Worm (Caenorhabditis elegans) whole organism, young adult: ENCODE measurements around the gene F25D1.8.
A peak's percentile ranks its signal among the peaks of the same experiment; 100 is the strongest.

Source experiments
- B0261.1 ChIP-seq: sonication (generic microtip); optimal IDR thresholded peaks from 2 replicates; lab custom pipeline; 2016; ENCODE audit warnings: mild to moderate bottlenecking, missing genetic modification characterization, moderate library complexity, missing compliant biosample characterization
- F10E7.11 ChIP-seq: sonication (generic microtip); optimal IDR thresholded peaks from 2 replicates; lab custom pipeline; 2017; ENCODE audit warnings: mild to moderate bottlenecking, missing genetic modification characterization, moderate library complexity, missing compliant biosample characterization
- F22D6.2 ChIP-seq: sonication (generic microtip); optimal IDR thresholded peaks from 2 replicates; lab custom pipeline; 2016; ENCODE audit warnings: mild to moderate bottlenecking, missing genetic modification characterization, missing compliant biosample characterization
- F33H1.4 ChIP-seq: fragments of 200-800 bp; sonication (Bioruptor generic); IDR thresholded peaks from 2 replicates; pipeline ENCODE4 v1.3.6; 2022; ENCODE audit warnings: missing genetic modification reagents, missing genetic modification characterization, missing compliant biosample characterization
- F49E8.2 ChIP-seq: sonication (generic microtip); optimal IDR thresholded peaks from 3 replicates; lab custom pipeline; 2017; ENCODE audit warnings: missing genetic modification characterization, mild to moderate bottlenecking, missing compliant biosample characterization, antibody characterized with exemption, moderate library complexity; ENCODE audit not compliant: insufficient read depth
- F57C9.4 ChIP-seq: sonication (generic microtip); optimal IDR thresholded peaks from 2 replicates; lab custom pipeline; 2017; ENCODE audit warnings: mild to moderate bottlenecking, missing genetic modification characterization, missing compliant biosample characterization
- T07F8.4 ChIP-seq: sonication (generic microtip); optimal IDR thresholded peaks from 2 replicates; lab custom pipeline; 2016; ENCODE audit warnings: mild to moderate bottlenecking, missing genetic modification characterization, moderate library complexity, missing compliant biosample characterization
- Y53F4B.3 ChIP-seq: fragments of 200-800 bp; sonication (Bioruptor generic); IDR thresholded peaks from 2 replicates; pipeline ENCODE4 v1.3.6; 2022; ENCODE audit warnings: missing genetic modification reagents, missing genetic modification characterization, missing compliant biosample characterization
- Y56A3A.18 ChIP-seq: fragments of 200-800 bp; sonication (Bioruptor generic); IDR thresholded peaks from 2 replicates; pipeline ENCODE4 v1.3.6; 2022; ENCODE audit warnings: missing genetic modification reagents, missing genetic modification characterization, missing compliant biosample characterization
- ama-1 ChIP-seq, 3 experiments: fragments of 150-350 bp in 1 of 3; sonication (generic microtip) in 2 of 3; optimal IDR thresholded peaks; 2 replicates each; lab custom pipeline; 2014 to 2018; ENCODE audit warnings: missing biosample characterization in 2 of 3, missing genetic modification characterization in 2 of 3, missing genetic modification reagents in 2 of 3
- atf-7 ChIP-seq: sonication (generic microtip); optimal IDR thresholded peaks from 2 replicates; lab custom pipeline; 2017; ENCODE audit warnings: mild to moderate bottlenecking, missing genetic modification characterization, missing compliant biosample characterization
- attf-5 ChIP-seq: fragments of 200-800 bp; sonication (Bioruptor generic); optimal IDR thresholded peaks from 2 replicates; lab custom pipeline; 2018; ENCODE audit warnings: mild to moderate bottlenecking, missing genetic modification characterization, missing compliant biosample characterization
- bed-1 ChIP-seq: fragments of 200-800 bp; sonication (Bioruptor generic); IDR thresholded peaks from 2 replicates; pipeline ENCODE4 v1.3.6; 2022; ENCODE audit warnings: missing genetic modification reagents, missing genetic modification characterization, missing compliant biosample characterization
- bed-2 ChIP-seq: fragments of 200-800 bp; sonication (Bioruptor generic); IDR thresholded peaks from 2 replicates; pipeline ENCODE4 v1.3.6; 2022; ENCODE audit warnings: missing genetic modification reagents, missing genetic modification characterization, missing compliant biosample characterization
- cebp-1 ChIP-seq, 2 experiments: fragments of 200-800 bp in 1 of 2; sonication (Bioruptor generic) in 1 of 2; sonication (generic microtip) in 1 of 2; IDR thresholded peaks in 1 of 2; optimal IDR thresholded peaks in 1 of 2; 2 replicates each; pipeline versions ENCODE4 v1.3.6 to Lab custom; 2017 to 2022; ENCODE audit warnings: missing compliant biosample characterization in 2 of 2, missing genetic modification characterization in 2 of 2, mild to moderate bottlenecking in 1 of 2, missing genetic modification reagents in 1 of 2, moderate library complexity in 1 of 2
- ceh-100 ChIP-seq: fragments of 200-800 bp; sonication (Bioruptor generic); IDR thresholded peaks from 2 replicates; pipeline ENCODE4 v1.3.6; 2022; ENCODE audit warnings: missing genetic modification reagents, missing genetic modification characterization, missing compliant biosample characterization
- ceh-79 ChIP-seq: sonication (generic microtip); optimal IDR thresholded peaks from 2 replicates; lab custom pipeline; 2017; ENCODE audit warnings: mild to moderate bottlenecking, missing genetic modification characterization, missing compliant biosample characterization
- dox-1 ChIP-seq: fragments of 200-800 bp; sonication (Bioruptor generic); IDR thresholded peaks from 2 replicates; pipeline ENCODE4 v1.3.6; 2022; ENCODE audit warnings: missing genetic modification reagents, missing genetic modification characterization, missing compliant biosample characterization
- egl-18 ChIP-seq: fragments of 200-800 bp; sonication (Bioruptor generic); IDR thresholded peaks from 2 replicates; pipeline ENCODE4 v1.3.6; 2022; ENCODE audit warnings: missing genetic modification reagents, missing genetic modification characterization, missing compliant biosample characterization
- hlh-26 ChIP-seq: fragments of 200-800 bp; sonication (Bioruptor generic); conservative IDR thresholded peaks from 2 replicates; pipeline ENCODE4 v1.3.6; 2022; ENCODE audit warnings: missing genetic modification reagents, missing genetic modification characterization, missing compliant biosample characterization
- hmg-1.2 ChIP-seq: fragments of 200-800 bp; sonication (Bioruptor generic); IDR thresholded peaks from 2 replicates; pipeline ENCODE4 v1.3.6; 2022; ENCODE audit warnings: missing genetic modification reagents, missing genetic modification characterization, missing compliant biosample characterization
- hrde-1 ChIP-seq: sonication (generic microtip); optimal IDR thresholded peaks from 2 replicates; lab custom pipeline; 2016; ENCODE audit warnings: missing genetic modification characterization, mild to moderate bottlenecking, missing compliant biosample characterization, moderate library complexity, missing genotype, missing genetic modification reagents, borderline replicate concordance
- hsf-1 ChIP-seq: fragments of 200-800 bp; sonication (Bioruptor generic); IDR thresholded peaks from 2 replicates; pipeline ENCODE4 v1.3.6; 2022; ENCODE audit warnings: missing genetic modification reagents, missing genetic modification characterization, missing compliant biosample characterization
- let-526 ChIP-seq: fragments of 200-800 bp; sonication (Bioruptor generic); IDR thresholded peaks from 2 replicates; pipeline ENCODE4 v1.3.6; 2022; ENCODE audit warnings: missing genetic modification reagents, missing genetic modification characterization, missing compliant biosample characterization
- lin-54 ChIP-seq: fragments of 200-800 bp; sonication (Bioruptor generic); optimal IDR thresholded peaks from 2 replicates; lab custom pipeline; 2018; ENCODE audit warnings: mild to moderate bottlenecking, missing genetic modification characterization, missing compliant biosample characterization
- lsy-27 ChIP-seq: sonication (generic microtip); optimal IDR thresholded peaks from 2 replicates; lab custom pipeline; 2017; ENCODE audit warnings: missing genetic modification characterization, mild to moderate bottlenecking, missing compliant biosample characterization, antibody characterized with exemption, missing genotype, borderline replicate concordance; ENCODE audit not compliant: insufficient read depth
- madf-10 ChIP-seq: sonication (generic microtip); optimal IDR thresholded peaks from 2 replicates; lab custom pipeline; 2016; ENCODE audit warnings: mild to moderate bottlenecking, missing genetic modification characterization, missing compliant biosample characterization
- madf-6 ChIP-seq: fragments of 200-800 bp; sonication (Bioruptor generic); IDR thresholded peaks from 2 replicates; pipeline ENCODE4 v1.3.6; 2022; ENCODE audit warnings: missing genetic modification reagents, missing genetic modification characterization, missing compliant biosample characterization
- mcd-1 ChIP-seq: fragments of 200-800 bp; sonication (Bioruptor generic); IDR thresholded peaks from 2 replicates; pipeline ENCODE4 v1.3.6; 2022; ENCODE audit warnings: missing genetic modification reagents, missing genetic modification characterization, missing compliant biosample characterization
- nfyb-1 ChIP-seq: fragments of 200-800 bp; sonication (Bioruptor generic); IDR thresholded peaks from 2 replicates; pipeline ENCODE4 v1.3.6; 2022; ENCODE audit warnings: missing genetic modification reagents, missing genetic modification characterization, missing compliant biosample characterization
- nhr-80 ChIP-seq: sonication (generic microtip); optimal IDR thresholded peaks from 2 replicates; lab custom pipeline; 2016; ENCODE audit warnings: missing genetic modification characterization, missing compliant biosample characterization
- pbrm-1 ChIP-seq: fragments of 200-800 bp; sonication (Bioruptor generic); IDR thresholded peaks from 2 replicates; pipeline ENCODE4 v1.3.6; 2022; ENCODE audit warnings: missing genetic modification reagents, missing genetic modification characterization, missing compliant biosample characterization
- rec-8 ChIP-seq, 2 experiments: sonication (generic microtip); optimal IDR thresholded peaks; 2 replicates each; lab custom pipeline; 2016; ENCODE audit warnings: mild to moderate bottlenecking in 2 of 2, missing genetic modification characterization in 2 of 2, missing genetic modification reagents in 2 of 2, missing genotype in 2 of 2, missing biosample characterization in 1 of 2, missing compliant biosample characterization in 1 of 2, moderate library complexity in 1 of 2
- somi-1 ChIP-seq: fragments of 200-800 bp; sonication (Bioruptor generic); optimal IDR thresholded peaks from 2 replicates; lab custom pipeline; 2018; ENCODE audit warnings: mild to moderate bottlenecking, missing genetic modification characterization, missing compliant biosample characterization
- tbp1 ChIP-seq: fragments of 200-800 bp; sonication (Bioruptor generic); optimal IDR thresholded peaks from 2 replicates; lab custom pipeline; 2018; ENCODE audit warnings: mild to moderate bottlenecking, missing genetic modification characterization, missing compliant biosample characterization
- tbx-9 ChIP-seq: sonication (generic microtip); optimal IDR thresholded peaks from 2 replicates; lab custom pipeline; 2016; ENCODE audit warnings: borderline replicate concordance, missing genetic modification characterization, inconsistent platforms, missing compliant biosample characterization
- unc-130 ChIP-seq: sonication (generic microtip); optimal IDR thresholded peaks from 2 replicates; lab custom pipeline; 2016; ENCODE audit warnings: missing genetic modification reagents, missing genetic modification characterization, missing compliant biosample characterization
- ztf-18 ChIP-seq: sonication (generic microtip); optimal IDR thresholded peaks from 2 replicates; lab custom pipeline; 2016; ENCODE audit warnings: missing genotype, mild to moderate bottlenecking, missing genetic modification characterization, missing compliant biosample characterization
- ztf-25 ChIP-seq: fragments of 200-800 bp; sonication (Bioruptor generic); IDR thresholded peaks from 2 replicates; pipeline ENCODE4 v1.3.6; 2022; ENCODE audit warnings: missing genetic modification reagents, missing genetic modification characterization, missing compliant biosample characterization
- ztf-26 ChIP-seq: sonication (generic microtip); optimal IDR thresholded peaks from 2 replicates; lab custom pipeline; 2017; ENCODE audit warnings: missing genetic modification characterization, missing compliant biosample characterization

F25D1.8 gene

DNA sequence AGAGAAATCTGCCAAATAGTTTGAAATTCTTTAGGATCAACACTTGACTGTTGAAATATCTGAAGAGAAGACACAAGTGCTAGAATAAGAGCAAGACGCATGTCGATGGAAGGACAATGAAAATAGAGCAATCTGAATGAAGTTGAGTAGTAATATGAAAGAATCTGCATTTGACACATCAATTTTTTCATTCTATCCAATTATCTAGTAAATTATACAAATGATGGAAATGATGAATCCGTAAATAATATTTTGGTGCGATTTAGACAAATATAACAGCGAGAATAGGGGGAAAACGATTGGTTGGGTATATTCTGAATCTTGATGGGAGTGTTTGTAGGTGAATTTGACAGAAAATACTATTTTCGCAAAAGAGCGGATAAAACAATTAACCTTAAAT, 6.5 kb upstream of the F25D1.8 start, which contains the start of gene txt-10:
Gene txt-10, minus strand, starts transcription at position 101 of the 400 bp plus-strand sequence.
- TF ChIP-seq F33H1.4 (GFP tag; lab: Robert Waterston, UW) (no peak), lsy-27 (tag; lab: Kevin White, UChicago) (no peak), hrde-1 (peak; percentile 7), tbx-9 (tag; lab: Kevin White, UChicago) (no peak), unc-130 (GFP tag; lab: Kevin White, UChicago) (no peak), egl-18 (GFP tag; lab: Robert Waterston, UW) (no peak)

ce11 chrV:10535325-10535724, 3.9 kb upstream of the F25D1.8 start:
- TF ChIP-seq hmg-1.2 (GFP tag; lab: Robert Waterston, UW): peak; percentile 49; the same call in 1 of the 2 replicates
- peak; percentile 46 for TF ChIP-seq nhr-80 (tag; lab: Kevin White, UChicago)
- TF ChIP-seq ama-1 (optimal IDR thresholded peaks at IDR 0.05; lab: Kevin White, UChicago): peak; percentile 19
- no peak for TF ChIP-seq ama-1 (GFP tag; optimal IDR thresholded peaks at IDR 0.05; lab: Kevin White, UChicago)
- 0 out of 2 replicates have a peak, but pooled peaks have one; percentile 49 for TF ChIP-seq nfyb-1 (GFP tag; lab: Robert Waterston, UW)
- peak; percentile 13; the same call in 1 of the 2 replicates for TF ChIP-seq madf-6 (GFP tag; lab: Robert Waterston, UW)
- peak; percentile 34 for TF ChIP-seq ztf-18 (tag; lab: Kevin White, UChicago)
- TF ChIP-seq atf-7: peak; percentile 39
- peak; percentile 0 for TF ChIP-seq lin-54 (GFP tag; lab: Kevin White, UChicago)
- no peak for TF ChIP-seq egl-18 (GFP tag; lab: Robert Waterston, UW)
- no peak for TF ChIP-seq cebp-1 (GFP tag; IDR thresholded peaks at IDR 0.05; lab: Robert Waterston, UW)
- peak; percentile 49 for TF ChIP-seq cebp-1 (tag; optimal IDR thresholded peaks at IDR 0.05; lab: Kevin White, UChicago)
- TF ChIP-seq mcd-1 (GFP tag; lab: Robert Waterston, UW): peak; percentile 27; the same call in 1 of the 2 replicates
- no peak for TF ChIP-seq hlh-26 (GFP tag; lab: Robert Waterston, UW)
- no peak for TF ChIP-seq madf-10 (tag; lab: Kevin White, UChicago)

DNA sequence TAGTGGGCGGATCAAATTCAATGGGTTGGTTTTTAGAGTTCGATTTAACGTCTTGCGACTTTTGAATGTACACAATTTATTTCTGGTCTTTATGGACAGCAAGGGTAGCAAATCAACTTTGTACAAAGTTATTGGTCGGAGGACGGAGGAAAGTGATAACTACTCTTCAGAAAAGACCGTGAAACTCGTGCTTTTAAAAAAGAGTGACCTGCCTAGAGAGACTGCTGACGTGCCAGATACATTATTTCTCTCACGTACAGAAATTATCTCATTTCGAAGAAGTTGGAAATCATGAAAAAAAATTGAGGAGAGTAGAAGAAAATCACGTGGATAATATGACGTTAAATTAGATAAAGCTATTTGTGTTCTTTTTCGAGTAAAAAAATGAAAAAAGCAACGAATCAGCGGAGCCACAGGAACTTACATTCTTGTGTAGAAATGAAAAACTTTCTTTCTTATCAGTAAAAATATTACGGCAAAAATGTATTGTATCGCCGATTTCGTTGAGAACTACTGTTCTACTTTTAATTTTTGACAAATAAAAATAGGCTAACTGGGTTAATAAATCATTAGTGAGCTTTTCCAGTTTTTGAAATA, 3.0 kb upstream of the F25D1.8 start, which contains the start of gene ppm-1.A:
Gene ppm-1.A, minus strand, starts transcription at position 294 of the 597 bp plus-strand sequence.
- TF ChIP-seq nfyb-1 (GFP tag; lab: Robert Waterston, UW): 0 out of 2 replicates have a peak, but pooled peaks have one; percentile 35
- no peak for TF ChIP-seq B0261.1
- TF ChIP-seq hmg-1.2 (GFP tag; lab: Robert Waterston, UW): no peak
- TF ChIP-seq F10E7.11: no peak
- no peak for TF ChIP-seq rec-8 (tag; optimal IDR thresholded peaks at IDR 0.05; lab: Kevin White, UChicago)
- peak; percentile 20 for TF ChIP-seq attf-5
- peak; percentile 21 for TF ChIP-seq nhr-80 (tag; lab: Kevin White, UChicago)
- TF ChIP-seq hsf-1 (GFP tag; lab: Robert Waterston, UW): no peak
- TF ChIP-seq tbp1: peak; percentile 25
- no peak for TF ChIP-seq Y53F4B.3 (GFP tag; lab: Robert Waterston, UW)

DNA sequence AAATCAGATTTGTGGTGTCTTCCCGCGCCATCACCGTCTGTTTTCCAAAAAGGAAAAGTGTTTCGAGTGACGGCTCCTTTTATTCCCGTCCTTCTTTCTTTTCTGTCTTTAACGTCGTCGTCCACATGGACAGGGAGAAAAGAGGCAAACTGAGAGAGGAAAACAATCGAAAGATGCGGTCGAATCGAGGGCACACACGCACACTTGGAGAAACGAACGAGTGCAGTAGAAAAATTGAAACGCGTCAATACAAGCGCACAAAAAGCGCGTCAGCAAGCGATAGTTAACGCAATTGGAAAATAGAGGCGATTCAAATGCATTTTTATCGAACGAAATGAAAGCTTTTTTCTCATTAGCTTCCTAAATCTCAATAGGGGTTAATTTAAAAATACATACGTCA, 2.4 kb upstream of the F25D1.8 start:
- TF ChIP-seq let-526 (0 out of 2 replicates have a peak, but pooled peaks have one; percentile 65), unc-130 (GFP tag; lab: Kevin White, UChicago) (no peak), F22D6.2 (tag; lab: Kevin White, UChicago) (no peak), mcd-1 (GFP tag; lab: Robert Waterston, UW) (peak; percentile 82), ztf-26 (peak; percentile 49), ztf-25 (GFP tag; lab: Robert Waterston, UW) (no peak), ceh-100 (GFP tag; lab: Robert Waterston, UW) (0 out of 2 replicates have a peak, but pooled peaks have one; percentile 62), egl-18 (GFP tag; lab: Robert Waterston, UW) (no peak), bed-2 (GFP tag; lab: Robert Waterston, UW) (no peak), dox-1 (GFP tag; lab: Robert Waterston, UW) (peak; percentile 86), F57C9.4 (tag; lab: Kevin White, UChicago) (no peak), T07F8.4 (no peak), bed-1 (GFP tag; lab: Robert Waterston, UW) (no peak), F49E8.2 (no peak), ceh-79 (tag; lab: Kevin White, UChicago) (no peak), pbrm-1 (peak; percentile 88), B0261.1 (no peak), nhr-80 (tag; lab: Kevin White, UChicago) (peak; percentile 75), somi-1 (GFP tag; lab: Kevin White, UChicago) (peak; percentile 78), Y56A3A.18 (GFP tag; lab: Robert Waterston, UW) (no peak)
